Fruit fly (Drosophila melanogaster): ENCODE data around the gene CG3769.

The CG3769 gene

dm6 chr2L:9448322-9449256 is 13.4 kb downstream of the CG3769 start (continued):
- peak; percentile 45 for TF ChIP-seq CG9727 (GFP tag; optimal IDR thresholded peaks at IDR 0.05)
- no peak for TF ChIP-seq crol (GFP tag; IDR thresholded peaks at IDR 0.05)
- no peak for TF ChIP-seq CG15479 (GFP tag; optimal IDR thresholded peaks at IDR 0.05)
- TF ChIP-seq Mes4 (GFP tag; optimal IDR thresholded peaks at IDR 0.05) = no peak
- no peak for TF ChIP-seq CG33213 (GFP tag; optimal IDR thresholded peaks at IDR 0.05)
- TF ChIP-seq YL-1 (GFP tag; optimal IDR thresholded peaks at IDR 0.05) = no peak
- TF ChIP-seq br (optimal IDR thresholded peaks at IDR 0.05) = no peak
- no peak for TF ChIP-seq sug (tag; optimal IDR thresholded peaks at IDR 0.05)
- peak in 1 of 2 experiments; percentile 17 for TF ChIP-seq Hr51 (GFP tag; optimal IDR thresholded peaks at IDR 0.05)
- peak in 1 of 2 experiments; percentile 60 for TF ChIP-seq Pdp1 (GFP tag; optimal IDR thresholded peaks at IDR 0.05)
- TF ChIP-seq CG9817 (tag; optimal IDR thresholded peaks at IDR 0.05) = no peak
- TF ChIP-seq pum (GFP tag; optimal IDR thresholded peaks at IDR 0.05) = peak; percentile 36
- peak; percentile 93 for TF ChIP-seq Ets65A (GFP tag)
- peak; percentile 1 for TF ChIP-seq crc (GFP tag; optimal IDR thresholded peaks at IDR 0.05)
- TF ChIP-seq nerfin-2 (GFP tag; IDR thresholded peaks at IDR 0.05; ENCODE audit: partially characterized antibody) = no peak
- TF ChIP-seq CG2678 (tag; optimal IDR thresholded peaks at IDR 0.05) = peak; percentile 13
- TF ChIP-seq Sox102F (GFP tag; optimal IDR thresholded peaks at IDR 0.05) = no peak
- TF ChIP-seq Oli (tag; optimal IDR thresholded peaks at IDR 0.05) = peak; percentile 35
- no peak for TF ChIP-seq klu (GFP tag; IDR thresholded peaks at IDR 0.05)
- TF ChIP-seq Hey (tag; optimal IDR thresholded peaks at IDR 0.05) = no peak
- TF ChIP-seq CG8290 (GFP tag; optimal IDR thresholded peaks at IDR 0.05) = no peak
- TF ChIP-seq CG8290 (tag; optimal IDR thresholded peaks at IDR 0.05) = peak in 1 of 2 experiments; percentile 27
- TF ChIP-seq H2.0 (GFP tag; IDR thresholded peaks at IDR 0.05) = no peak
- TF ChIP-seq CG42726 (GFP tag; IDR thresholded peaks at IDR 0.05; ENCODE audit: partially characterized antibody) = no peak
- no peak for TF ChIP-seq Dip3 (GFP tag; optimal IDR thresholded peaks at IDR 0.05)
- no peak for TF ChIP-seq Rx (GFP tag; IDR thresholded peaks at IDR 0.05)
- TF ChIP-seq CG31224 (GFP tag; IDR thresholded peaks at IDR 0.05) = peak; percentile 55
- peak; percentile 14 for TF ChIP-seq Antp (GFP tag; optimal IDR thresholded peaks at IDR 0.05)
- no peak for TF ChIP-seq CrebB (tag; optimal IDR thresholded peaks at IDR 0.05)
- TF ChIP-seq nerfin-1 (tag; optimal IDR thresholded peaks at IDR 0.05) = peak; percentile 2
- peak; percentile 27 for TF ChIP-seq tio (GFP tag; optimal IDR thresholded peaks at IDR 0.05)
- TF ChIP-seq Dfd (GFP tag; optimal IDR thresholded peaks at IDR 0.05) = no peak
- no peak for TF ChIP-seq CG12391 (tag; optimal IDR thresholded peaks at IDR 0.05)
- no peak for TF ChIP-seq Lhr (GFP tag; optimal IDR thresholded peaks at IDR 0.05)
- TF ChIP-seq CG9932 (GFP tag; IDR thresholded peaks at IDR 0.05) = no peak; the same call in 1 of the 2 replicates
- TF ChIP-seq dm (GFP tag; optimal IDR thresholded peaks at IDR 0.05) = peak; percentile 28
- peak; percentile 14 for TF ChIP-seq CG16863 (GFP tag; optimal IDR thresholded peaks at IDR 0.05)
- TF ChIP-seq Dad (GFP tag; optimal IDR thresholded peaks at IDR 0.05) = no peak
- no peak for TF ChIP-seq Fer3 (tag; optimal IDR thresholded peaks at IDR 0.05)
- TF ChIP-seq dimm (GFP tag; IDR thresholded peaks at IDR 0.05) = no peak
- no peak for TF ChIP-seq ranshi (GFP tag; IDR thresholded peaks at IDR 0.05)
- TF ChIP-seq so (GFP tag; IDR thresholded peaks at IDR 0.05) = no peak
- peak; percentile 48 for TF ChIP-seq grn (GFP tag; optimal IDR thresholded peaks at IDR 0.05)
- peak; percentile 19 for TF ChIP-seq tx (GFP tag; optimal IDR thresholded peaks at IDR 0.05)
- TF ChIP-seq CG11695 (GFP tag; IDR thresholded peaks at IDR 0.05) = no peak
- TF ChIP-seq CG14710 (tag; optimal IDR thresholded peaks at IDR 0.05) = peak; percentile 33
- TF ChIP-seq CoRest (tag; optimal IDR thresholded peaks at IDR 0.05) = peak; percentile 19
- TF ChIP-seq CG7357 (GFP tag; IDR thresholded peaks at IDR 0.05) = peak; percentile 4; the same call in 1 of the 3 replicates
- TF ChIP-seq ara (GFP tag; IDR thresholded peaks at IDR 0.05) = no peak
- TF ChIP-seq odd (GFP tag; optimal IDR thresholded peaks at IDR 0.05) = no peak
